Fruit fly (Drosophila melanogaster) whole organism, embryonic: ENCODE data around the gene Lcp65Ac.

Experiments used
- Atf6 ChIP-seq: fragments of 200-800 bp; sonication (Bioruptor generic); IDR thresholded peaks from 2 replicates; pipeline ENCODE4 v1.3.6; 2022; ENCODE audit warnings: missing biosample characterization, missing genetic modification characterization
- CG10431 ChIP-seq: fragments of 200-800 bp; sonication (Bioruptor generic); optimal IDR thresholded peaks from 3 replicates; lab custom pipeline; 2018; ENCODE audit warnings: missing biosample characterization, mild to moderate bottlenecking, missing genetic modification characterization
- CG12071 ChIP-seq: fragments of 200-800 bp; sonication (Bioruptor generic); optimal IDR thresholded peaks from 3 replicates; lab custom pipeline; 2018; ENCODE audit warnings: missing biosample characterization, mild to moderate bottlenecking, missing genetic modification characterization
- CG12104 ChIP-seq: fragments of 200-800 bp; sonication (Bioruptor generic); optimal IDR thresholded peaks from 3 replicates; lab custom pipeline; 2016; ENCODE audit warnings: missing biosample characterization, missing genetic modification characterization
- CG12769 ChIP-seq: fragments of 200-800 bp; sonication (Bioruptor generic); optimal IDR thresholded peaks from 2 replicates; lab custom pipeline; 2019; ENCODE audit warnings: missing biosample characterization, mild to moderate bottlenecking, missing genetic modification characterization, moderate library complexity
- CG13894 ChIP-seq: fragments of 200-800 bp; sonication (Bioruptor generic); optimal IDR thresholded peaks from 3 replicates; lab custom pipeline; 2018; ENCODE audit warnings: missing biosample characterization, mild to moderate bottlenecking, missing genetic modification characterization, moderate library complexity
- CG2120 ChIP-seq: fragments of 200-800 bp; sonication (Bioruptor generic); optimal IDR thresholded peaks from 3 replicates; lab custom pipeline; 2016; ENCODE audit warnings: missing biosample characterization, missing genetic modification characterization
- CG2875 ChIP-seq: fragments of 200-800 bp; sonication (Bioruptor generic); optimal IDR thresholded peaks from 2 replicates; lab custom pipeline; 2017; ENCODE audit warnings: missing biosample characterization, mild to moderate bottlenecking, missing genetic modification characterization, missing genetic modification reagents
- CG31388 ChIP-seq: fragments of 200-800 bp; sonication (Bioruptor generic); optimal IDR thresholded peaks from 2 replicates; lab custom pipeline; 2016; ENCODE audit warnings: missing biosample characterization, missing genetic modification characterization
- CG4730 ChIP-seq: fragments of 200-800 bp; sonication (Bioruptor generic); IDR thresholded peaks from 2 replicates; pipeline ENCODE4 v1.3.6; 2022; ENCODE audit warnings: missing biosample characterization, missing genetic modification characterization
- CG5953 ChIP-seq: fragments of 200-800 bp; sonication (Bioruptor generic); IDR thresholded peaks from 2 replicates; pipeline ENCODE4 v1.3.6; 2022; ENCODE audit warnings: missing biosample characterization, missing genetic modification characterization
- CG6254 ChIP-seq: fragments of 200-800 bp; sonication (Bioruptor generic); optimal IDR thresholded peaks from 3 replicates; lab custom pipeline; 2017; ENCODE audit warnings: mild to moderate bottlenecking, missing biosample characterization, missing genetic modification reagents, missing genetic modification characterization
- CG6791 ChIP-seq: fragments of 200-800 bp; sonication (Bioruptor generic); IDR thresholded peaks from 3 replicates; pipeline ENCODE4 v1.3.6; 2022; ENCODE audit warnings: missing biosample characterization, missing genetic modification characterization; ENCODE audit not compliant: partially characterized antibody
- CG7271 ChIP-seq: fragments of 200-800 bp; sonication (Bioruptor generic); optimal IDR thresholded peaks from 2 replicates; lab custom pipeline; 2018; ENCODE audit warnings: missing biosample characterization, mild to moderate bottlenecking, missing genetic modification characterization, moderate library complexity
- CG8359 ChIP-seq: fragments of 200-800 bp; sonication (Bioruptor generic); optimal IDR thresholded peaks from 2 replicates; lab custom pipeline; 2017; ENCODE audit warnings: missing biosample characterization, mild to moderate bottlenecking, missing genetic modification characterization, borderline replicate concordance
- CG9727 ChIP-seq: fragments of 200-800 bp; sonication (Bioruptor generic); optimal IDR thresholded peaks from 3 replicates; lab custom pipeline; 2017; ENCODE audit warnings: missing biosample characterization, mild to moderate bottlenecking, missing genetic modification characterization
- D ChIP-seq, 2 experiments: fragments of 200-800 bp in 1 of 2; fragments of >200 bp in 1 of 2; sonication (Bioruptor generic) in 1 of 2; optimal IDR thresholded peaks; 2 replicates in 1 of 2; 3 replicates in 1 of 2; lab custom pipeline; 2017; ENCODE audit warnings: mild to moderate bottlenecking in 1 of 2, missing biosample characterization in 1 of 2, missing genetic modification characterization in 1 of 2, missing genetic modification reagents in 1 of 2
- H2.0 ChIP-seq: fragments of 200-800 bp; sonication (Bioruptor generic); IDR thresholded peaks from 2 replicates; pipeline ENCODE4 v1.3.6; 2022; ENCODE audit warnings: missing biosample characterization, missing genetic modification characterization
- Hr51 ChIP-seq, 2 experiments: fragments of 200-800 bp; sonication (Bioruptor generic); optimal IDR thresholded peaks; 2 replicates in 1 of 2; 3 replicates in 1 of 2; lab custom pipeline; 2016 to 2018; ENCODE audit warnings: missing biosample characterization in 2 of 2, missing genetic modification characterization in 2 of 2, mild to moderate bottlenecking in 1 of 2, moderate library complexity in 1 of 2
- Lpt ChIP-seq: fragments of >200 bp; optimal IDR thresholded peaks from 2 replicates; lab custom pipeline; 2018; ENCODE audit warnings: missing biosample characterization, missing genetic modification characterization
- Mad ChIP-seq: fragments of 200-800 bp; sonication (Bioruptor generic); optimal IDR thresholded peaks from 2 replicates; lab custom pipeline; 2016; ENCODE audit warnings: missing biosample characterization, missing genetic modification characterization
- NfI ChIP-seq: fragments of 200-800 bp; sonication (Bioruptor generic); optimal IDR thresholded peaks from 3 replicates; lab custom pipeline; 2018; ENCODE audit warnings: missing biosample characterization, mild to moderate bottlenecking, missing genetic modification characterization, moderate library complexity
- Oaz ChIP-seq: fragments of 200-800 bp; sonication (Bioruptor generic); IDR thresholded peaks from 2 replicates; pipeline ENCODE4 v1.3.6; 2022; ENCODE audit warnings: missing biosample characterization, missing genetic modification characterization
- Vsx1 ChIP-seq: fragments of 200-800 bp; sonication (Bioruptor generic); optimal IDR thresholded peaks from 2 replicates; lab custom pipeline; 2017; ENCODE audit warnings: missing biosample characterization, mild to moderate bottlenecking, missing genetic modification characterization, missing genetic modification reagents
- ase ChIP-seq: fragments of 200-800 bp; sonication (Bioruptor generic); IDR thresholded peaks from 3 replicates; pipeline ENCODE4 v1.3.6; 2022; ENCODE audit warnings: missing biosample characterization, missing genetic modification characterization
- crp ChIP-seq, 2 experiments: fragments of 200-800 bp; sonication (Bioruptor generic); optimal IDR thresholded peaks; 2 replicates in 1 of 2; 3 replicates in 1 of 2; lab custom pipeline; 2017; ENCODE audit warnings: missing biosample characterization in 2 of 2, missing genetic modification characterization in 2 of 2, mild to moderate bottlenecking in 1 of 2, moderate library complexity in 1 of 2
- cwo ChIP-seq: fragments of 200-800 bp; sonication (Bioruptor generic); optimal IDR thresholded peaks from 3 replicates; lab custom pipeline; 2017; ENCODE audit warnings: missing biosample characterization, missing genetic modification characterization, mild to moderate bottlenecking, moderate library complexity, missing genetic modification reagents
- dan ChIP-seq: fragments of 200-800 bp; sonication (Bioruptor generic); IDR thresholded peaks from 2 replicates; pipeline ENCODE4 v1.3.6; 2022; ENCODE audit warnings: missing biosample characterization, missing genetic modification characterization
- dati ChIP-seq: fragments of 200-800 bp; sonication (Bioruptor generic); IDR thresholded peaks from 2 replicates; pipeline ENCODE4 v1.3.6; 2022; ENCODE audit warnings: missing biosample characterization, missing genetic modification characterization
- en ChIP-seq: fragments of 200-800 bp; sonication (Bioruptor generic); optimal IDR thresholded peaks from 2 replicates; lab custom pipeline; 2016; ENCODE audit warnings: missing biosample characterization, missing genetic modification characterization
- ftz-f1 ChIP-seq: fragments of 200-800 bp; sonication (Bioruptor generic); optimal IDR thresholded peaks from 2 replicates; lab custom pipeline; 2016; ENCODE audit warnings: missing biosample characterization, missing genetic modification characterization
- gcm ChIP-seq: fragments of 200-800 bp; sonication (Bioruptor generic); optimal IDR thresholded peaks from 2 replicates; lab custom pipeline; 2019; ENCODE audit warnings: missing biosample characterization, mild to moderate bottlenecking, missing genetic modification characterization, moderate library complexity
- gcm2 ChIP-seq: fragments of 200-800 bp; sonication (Bioruptor generic); optimal IDR thresholded peaks from 2 replicates; lab custom pipeline; 2016; ENCODE audit warnings: missing biosample characterization, missing genetic modification characterization
- gem ChIP-seq: fragments of 200-800 bp; sonication (Bioruptor generic); optimal IDR thresholded peaks from 2 replicates; lab custom pipeline; 2019; ENCODE audit warnings: missing biosample characterization, mild to moderate bottlenecking, missing genetic modification characterization, moderate library complexity
- gsb-n ChIP-seq: fragments of 200-800 bp; sonication (Bioruptor generic); optimal IDR thresholded peaks from 3 replicates; lab custom pipeline; 2018; ENCODE audit warnings: missing biosample characterization, mild to moderate bottlenecking, missing genetic modification characterization
- her ChIP-seq: fragments of 200-800 bp; sonication (Bioruptor generic); optimal IDR thresholded peaks from 2 replicates; lab custom pipeline; 2016; ENCODE audit warnings: missing biosample characterization, missing genetic modification characterization
- luna ChIP-seq: fragments of 200-800 bp; sonication (Bioruptor generic); optimal IDR thresholded peaks from 2 replicates; lab custom pipeline; 2016; ENCODE audit warnings: missing biosample characterization, missing genetic modification characterization
- oc ChIP-seq: fragments of 200-800 bp; sonication (Bioruptor generic); optimal IDR thresholded peaks from 2 replicates; lab custom pipeline; 2018; ENCODE audit warnings: missing biosample characterization, mild to moderate bottlenecking, missing genetic modification characterization, moderate library complexity
- pb ChIP-seq: fragments of 200-800 bp; sonication (Bioruptor generic); optimal IDR thresholded peaks from 3 replicates; lab custom pipeline; 2016; ENCODE audit warnings: missing biosample characterization, missing genetic modification characterization
- pfk ChIP-seq: fragments of 200-800 bp; sonication (Bioruptor generic); optimal IDR thresholded peaks from 2 replicates; lab custom pipeline; 2018; ENCODE audit warnings: missing biosample characterization, mild to moderate bottlenecking, missing genetic modification characterization, moderate library complexity
- row ChIP-seq: fragments of 200-800 bp; sonication (Bioruptor generic); IDR thresholded peaks from 3 replicates; pipeline ENCODE4 v1.3.6; 2022; ENCODE audit warnings: missing biosample characterization, missing genetic modification characterization
- schlank ChIP-seq: fragments of 200-800 bp; sonication (Bioruptor generic); optimal IDR thresholded peaks from 2 replicates; lab custom pipeline; 2018; ENCODE audit warnings: missing biosample characterization, mild to moderate bottlenecking, missing genetic modification characterization
- sens-2 ChIP-seq: fragments of 200-800 bp; sonication (Bioruptor generic); IDR thresholded peaks from 2 replicates; pipeline ENCODE4 v1.3.6; 2022; ENCODE audit warnings: missing biosample characterization, missing genetic modification characterization
- sim ChIP-seq: fragments of 200-800 bp; sonication (Bioruptor generic); IDR thresholded peaks from 2 replicates; pipeline ENCODE4 v1.3.6; 2022; ENCODE audit warnings: missing biosample characterization, missing genetic modification characterization
- slbo ChIP-seq: fragments of 200-800 bp; sonication (Bioruptor generic); IDR thresholded peaks from 2 replicates; pipeline ENCODE4 v1.3.6; 2022; ENCODE audit warnings: missing biosample characterization, missing genetic modification characterization
- tgo ChIP-seq: fragments of 200-800 bp; sonication (Bioruptor generic); IDR thresholded peaks from 3 replicates; pipeline ENCODE4 v1.3.6; 2022; ENCODE audit warnings: missing biosample characterization, missing genetic modification characterization
- trem ChIP-seq: fragments of 200-800 bp; optimal IDR thresholded peaks from 3 replicates; lab custom pipeline; 2019; ENCODE audit warnings: missing biosample characterization, mild to moderate bottlenecking, missing genetic modification characterization, moderate library complexity
- z ChIP-seq: fragments of 200-800 bp; sonication (Bioruptor generic); IDR thresholded peaks from 3 replicates; pipeline ENCODE4 v1.3.6; 2022; ENCODE audit warnings: missing biosample characterization, missing genetic modification characterization
- zfh1 ChIP-seq: fragments of 200-800 bp; sonication (Bioruptor generic); IDR thresholded peaks from 3 replicates; pipeline ENCODE4 v1.3.6; 2022; ENCODE audit warnings: missing biosample characterization, missing genetic modification characterization

The Lcp65Ac gene

dm6 chr3L:6158530-6158929 is 13.9 kb downstream of the Lcp65Ac start, which contains the start of gene Cpr65Ay:
Gene Cpr65Ay, minus strand, starts transcription at chr3L:6158630.
- no peak for TF ChIP-seq z (GFP tag; lab: Robert Waterston, UW)
- TF ChIP-seq CG6791 (GFP tag; lab: Robert Waterston, UW), result no peak
- 0 out of 2 replicates have a peak, but pooled peaks have one; percentile 13 for TF ChIP-seq slbo (GFP tag; lab: Robert Waterston, UW)

DNA sequence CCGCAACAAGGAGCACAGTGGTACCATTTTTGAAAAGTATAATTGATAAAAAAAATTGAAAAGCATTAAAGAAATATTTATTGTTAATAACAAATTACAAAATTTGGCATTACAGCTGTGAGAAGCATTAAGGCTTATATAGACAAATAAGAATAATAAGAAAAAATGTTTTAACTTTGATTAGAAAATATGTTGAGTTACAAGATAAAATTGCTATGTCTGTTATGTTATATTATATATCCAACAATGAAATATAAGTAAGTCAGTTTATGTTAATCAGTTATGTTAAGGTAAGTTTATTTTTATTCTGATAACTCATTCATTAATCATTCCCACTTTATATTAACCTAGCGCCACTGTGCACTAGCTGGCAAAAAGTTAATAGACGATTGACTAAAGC is 15.2 kb downstream of the Lcp65Ac start:
- no peak for TF ChIP-seq Atf6
- no peak for TF ChIP-seq NfI (GFP tag; lab: Kevin White, UChicago)
- TF ChIP-seq her (GFP tag; lab: Kevin White, UChicago), result no peak
- no peak for TF ChIP-seq cwo (GFP tag; lab: Kevin White, UChicago)
- TF ChIP-seq ase (GFP tag; lab: Robert Waterston, UW), result no peak
- TF ChIP-seq Vsx1 (GFP tag; lab: Kevin White, UChicago), result no peak
- TF ChIP-seq Mad (GFP tag; lab: Kevin White, UChicago), result no peak
- no peak for TF ChIP-seq CG10431 (GFP tag; lab: Kevin White, UChicago)
- no peak for TF ChIP-seq gcm2 (GFP tag; lab: Kevin White, UChicago)
- peak; percentile 16 for TF ChIP-seq trem (tag; lab: Kevin White, UChicago)
- no peak for TF ChIP-seq dan
- peak; percentile 60 for TF ChIP-seq gem (tag; lab: Kevin White, UChicago)
- TF ChIP-seq CG9727 (GFP tag; lab: Kevin White, UChicago), result peak; percentile 23
- TF ChIP-seq gsb-n (tag; lab: Kevin White, UChicago), result no peak
- TF ChIP-seq sim, result no peak
- no peak for TF ChIP-seq en (GFP tag; lab: Kevin White, UChicago)
- TF ChIP-seq row, result 0 out of 3 replicates have a peak, but pooled peaks have one; percentile 20
- no peak for TF ChIP-seq CG7271 (tag; lab: Kevin White, UChicago)
- TF ChIP-seq luna (GFP tag; lab: Kevin White, UChicago), result no peak
- TF ChIP-seq CG31388 (GFP tag; lab: Kevin White, UChicago), result no peak
- TF ChIP-seq zfh1 (GFP tag; lab: Robert Waterston, UW), result no peak
- no peak for TF ChIP-seq pb (GFP tag; lab: Kevin White, UChicago)
- TF ChIP-seq D (optimal IDR thresholded peaks at IDR 0.05; lab: Kevin White, UChicago), result no peak
- peak; percentile 0 for TF ChIP-seq D (GFP tag; optimal IDR thresholded peaks at IDR 0.05; lab: Kevin White, UChicago)
- TF ChIP-seq oc, result no peak
- no peak for TF ChIP-seq CG8359 (GFP tag; lab: Kevin White, UChicago)
- TF ChIP-seq CG6254, result no peak
- TF ChIP-seq CG4730 (GFP tag; lab: Robert Waterston, UW), result no peak
- no peak for TF ChIP-seq Hr51 (GFP tag; optimal IDR thresholded peaks at IDR 0.05; lab: Kevin White, UChicago)
- no peak for TF ChIP-seq Lpt
- no peak for TF ChIP-seq CG2120 (GFP tag; lab: Kevin White, UChicago)
- no peak for TF ChIP-seq ftz-f1 (GFP tag; lab: Kevin White, UChicago)
- no peak for TF ChIP-seq CG12104 (GFP tag; lab: Kevin White, UChicago)
- no peak for TF ChIP-seq CG2875 (GFP tag; lab: Kevin White, UChicago)
- TF ChIP-seq sens-2 (GFP tag; lab: Robert Waterston, UW), result no peak
- no peak for TF ChIP-seq H2.0 (GFP tag; lab: Robert Waterston, UW)
- no peak for TF ChIP-seq CG13894 (tag; lab: Kevin White, UChicago)
- no peak for TF ChIP-seq CG5953 (GFP tag; lab: Robert Waterston, UW)
- no peak for TF ChIP-seq dati (GFP tag; lab: Robert Waterston, UW)
- TF ChIP-seq gcm (GFP tag; lab: Kevin White, UChicago), result no peak
- no peak for TF ChIP-seq CG12071 (GFP tag; lab: Kevin White, UChicago)
- no peak for TF ChIP-seq schlank (tag; lab: Kevin White, UChicago)
- TF ChIP-seq CG12769, result no peak
- TF ChIP-seq pfk (GFP tag; lab: Kevin White, UChicago), result no peak
- TF ChIP-seq tgo (GFP tag; lab: Robert Waterston, UW), result no peak
- no peak for TF ChIP-seq Oaz (GFP tag; lab: Robert Waterston, UW)
- no peak for TF ChIP-seq crp (GFP tag; optimal IDR thresholded peaks at IDR 0.05; lab: Kevin White, UChicago)
